Fruit fly (Drosophila melanogaster): ENCODE measurements around the gene RpS21.

RpS21 gene

dm6 chr2L:2906122-2906521 is 50.3 kb downstream of the RpS21 start (continued):
- TF ChIP-seq CG4820 (GFP tag; optimal IDR thresholded peaks at IDR 0.05) (no peak), bsh (GFP tag; optimal IDR thresholded peaks at IDR 0.05) (peak in 1 of 2 experiments; percentile 45), sd (tag; optimal IDR thresholded peaks at IDR 0.05) (no peak), CG12299 (tag; optimal IDR thresholded peaks at IDR 0.05) (no peak), NfI (GFP tag; optimal IDR thresholded peaks at IDR 0.05) (no peak), Pdp1 (GFP tag; optimal IDR thresholded peaks at IDR 0.05) (peak in 1 of 2 experiments; percentile 96), HLHmδ (GFP tag; optimal IDR thresholded peaks at IDR 0.05) (no peak), CG8924 (tag; optimal IDR thresholded peaks at IDR 0.05) (no peak), wor (GFP tag; IDR thresholded peaks at IDR 0.05) (no peak), ATbp (GFP tag; optimal IDR thresholded peaks at IDR 0.05) (peak; percentile 17), CG30431 (GFP tag; optimal IDR thresholded peaks at IDR 0.05) (no peak), pan (optimal IDR thresholded peaks at IDR 0.05) (no peak), pan (GFP tag; optimal IDR thresholded peaks at IDR 0.05 in 1 of 2, IDR thresholded peaks at IDR 0.05 in 1 of 2) (no peak), z (GFP tag; IDR thresholded peaks at IDR 0.05) (no peak), pzg (GFP tag; optimal IDR thresholded peaks at IDR 0.05) (no peak), NC2α (GFP tag; optimal IDR thresholded peaks at IDR 0.05) (no peak), Trl (optimal IDR thresholded peaks at IDR 0.05) (no peak), Trl (GFP tag; optimal IDR thresholded peaks at IDR 0.05) (peak; percentile 35), CG11398 (GFP tag; optimal IDR thresholded peaks at IDR 0.05) (no peak), Ets97D (GFP tag; optimal IDR thresholded peaks at IDR 0.05) (no peak), CG18262 (tag; optimal IDR thresholded peaks at IDR 0.05) (peak; percentile 27), bcd (GFP tag; optimal IDR thresholded peaks at IDR 0.05) (no peak), BtbVII (GFP tag; optimal IDR thresholded peaks at IDR 0.05) (peak; percentile 26), nau (GFP tag; optimal IDR thresholded peaks at IDR 0.05) (peak; percentile 65), CG4360 (GFP tag; IDR thresholded peaks at IDR 0.05) (peak; percentile 18; the same call in 1 of the 2 replicates), usp (GFP tag; optimal IDR thresholded peaks at IDR 0.05) (no peak), Drgx (GFP tag; IDR thresholded peaks at IDR 0.05) (no peak), CG18764 (GFP tag; optimal IDR thresholded peaks at IDR 0.05) (peak; percentile 8), CG15601 (tag; optimal IDR thresholded peaks at IDR 0.05) (peak; percentile 13), CG30403 (GFP tag; optimal IDR thresholded peaks at IDR 0.05) (no peak), NFAT (GFP tag; IDR thresholded peaks at IDR 0.05) (no peak), Bdp1 (GFP tag; optimal IDR thresholded peaks at IDR 0.05) (no peak), GATAe (GFP tag; conservative IDR thresholded peaks at IDR 0.05) (no peak), Deaf1 (tag; optimal IDR thresholded peaks at IDR 0.05) (no peak), Xrp1 (GFP tag; IDR thresholded peaks at IDR 0.05) (peak; percentile 50; the same call in 1 of the 2 replicates), CG10959 (GFP tag; IDR thresholded peaks at IDR 0.05) (no peak), peb (GFP tag; IDR thresholded peaks at IDR 0.05) (no peak)

Data from whole organism, embryonic.